Worm (Caenorhabditis elegans): ENCODE measurements around the gene Y4C6B.3.
"Not testable (repeated sequence)": the region's sequence is repeated elsewhere in the genome, so short reads cannot be mapped to it uniquely, and the experiment has no call there.

The Y4C6B.3 gene

ce11 chrIV:5308046-5308643 is 24.1 kb upstream of the Y4C6B.3 start, which contains the start of the genes ZK354.9 and msp-58:
TSS of gene ZK354.9 (minus strand) at chrIV:5308146.
TSS of gene msp-58 (plus strand) at chrIV:5308593.
- TF ChIP-seq klf-2 (GFP tag; conservative IDR thresholded peaks at IDR 0.05); ztf-23 (GFP tag; IDR thresholded peaks at IDR 0.05); flt-1 (GFP tag; IDR thresholded peaks at IDR 0.05): not testable (repeated sequence)

ce11 chrIV:5309742-5310141 is 22.5 kb upstream of the Y4C6B.3 start, which contains the start of gene ZK354.3:
TSS of gene ZK354.3 (plus strand) at chrIV:5310042.
- no peak for TF ChIP-seq klf-2 (GFP tag; conservative IDR thresholded peaks at IDR 0.05)
- TF ChIP-seq cog-1 (tag; optimal IDR thresholded peaks at IDR 0.05): no peak
- no peak for TF ChIP-seq ztf-23 (GFP tag; IDR thresholded peaks at IDR 0.05)
- no peak for TF ChIP-seq ref-1 (GFP tag; conservative IDR thresholded peaks at IDR 0.05)
- no peak for TF ChIP-seq T22C8.4 (GFP tag; IDR thresholded peaks at IDR 0.05)
- no peak for TF ChIP-seq ztf-29 (GFP tag; IDR thresholded peaks at IDR 0.05)
- TF ChIP-seq med-1 (GFP tag; optimal IDR thresholded peaks at IDR 0.05; ENCODE audit: insufficient read depth): no peak
- no peak for TF ChIP-seq tab-1 (GFP tag; IDR thresholded peaks at IDR 0.05)
- no peak for TF ChIP-seq flt-1 (GFP tag; IDR thresholded peaks at IDR 0.05)

ce11 chrIV:5313011-5313410 is 19.3 kb upstream of the Y4C6B.3 start, which contains the start of the genes msp-59 and ZK354.2:
TSS of gene msp-59 (minus strand) at chrIV:5313111.
TSS of gene ZK354.2 (plus strand) at chrIV:5313405.
- TF ChIP-seq ztf-29 (GFP tag; IDR thresholded peaks at IDR 0.05); cog-1 (tag; optimal IDR thresholded peaks at IDR 0.05); ztf-23 (GFP tag; IDR thresholded peaks at IDR 0.05): not testable (repeated sequence)

- not testable (repeated sequence) for TF ChIP-seq cog-1 (tag; optimal IDR thresholded peaks at IDR 0.05); flt-1 (GFP tag; IDR thresholded peaks at IDR 0.05); klf-2 (GFP tag; conservative IDR thresholded peaks at IDR 0.05)
Measured at ce11 chrIV:5316223-5316622, 16.1 kb upstream of the Y4C6B.3 start, which contains the start of gene msp-65. TSS of gene msp-65 (plus strand) at chrIV:5316523.

ce11 chrIV:5317106-5317505 is 15.2 kb upstream of the Y4C6B.3 start:
- TF ChIP-seq klf-2 (GFP tag; conservative IDR thresholded peaks at IDR 0.05): no peak
- TF ChIP-seq ref-1 (GFP tag; conservative IDR thresholded peaks at IDR 0.05): no peak
- no peak for TF ChIP-seq flt-1 (GFP tag; IDR thresholded peaks at IDR 0.05)
- no peak for TF ChIP-seq med-1 (GFP tag; optimal IDR thresholded peaks at IDR 0.05; ENCODE audit: insufficient read depth)
- TF ChIP-seq cog-1 (tag; optimal IDR thresholded peaks at IDR 0.05): no peak
- TF ChIP-seq tab-1 (GFP tag; IDR thresholded peaks at IDR 0.05): no peak

- TF ChIP-seq med-1 (GFP tag; optimal IDR thresholded peaks at IDR 0.05; ENCODE audit: insufficient read depth): no peak
- TF ChIP-seq flt-1 (GFP tag; IDR thresholded peaks at IDR 0.05): no peak
- no peak for TF ChIP-seq cog-1 (tag; optimal IDR thresholded peaks at IDR 0.05)
- TF ChIP-seq klf-2 (GFP tag; conservative IDR thresholded peaks at IDR 0.05): no peak
- no peak for TF ChIP-seq tab-1 (GFP tag; IDR thresholded peaks at IDR 0.05)
- TF ChIP-seq T22C8.4 (GFP tag; IDR thresholded peaks at IDR 0.05): no peak
- TF ChIP-seq ztf-23 (GFP tag; IDR thresholded peaks at IDR 0.05): no peak
- TF ChIP-seq ref-1 (GFP tag; conservative IDR thresholded peaks at IDR 0.05): no peak
- no peak for TF ChIP-seq ztf-29 (GFP tag; IDR thresholded peaks at IDR 0.05)
Measured at ce11 chrIV:5318835-5319303, 13.4 kb upstream of the Y4C6B.3 start, which contains the start of gene slc-46A. TSS of gene slc-46A (plus strand) at chrIV:5319253.

- TF ChIP-seq med-1 (GFP tag; optimal IDR thresholded peaks at IDR 0.05; ENCODE audit: insufficient read depth): no peak
- TF ChIP-seq tab-1 (GFP tag; IDR thresholded peaks at IDR 0.05): no peak
- no peak for TF ChIP-seq ztf-29 (GFP tag; IDR thresholded peaks at IDR 0.05)
- no peak for TF ChIP-seq flt-1 (GFP tag; IDR thresholded peaks at IDR 0.05)
- TF ChIP-seq ref-1 (GFP tag; conservative IDR thresholded peaks at IDR 0.05): no peak
- TF ChIP-seq cog-1 (tag; optimal IDR thresholded peaks at IDR 0.05): no peak
- no peak for TF ChIP-seq ztf-23 (GFP tag; IDR thresholded peaks at IDR 0.05)
- no peak for TF ChIP-seq klf-2 (GFP tag; conservative IDR thresholded peaks at IDR 0.05)
- TF ChIP-seq T22C8.4 (GFP tag; IDR thresholded peaks at IDR 0.05): no peak
Measured at ce11 chrIV:5326144-5326543, 6.1 kb upstream of the Y4C6B.3 start, which contains the start of gene Y4C6B.4. TSS of gene Y4C6B.4 (plus strand) at chrIV:5326444.

ce11 chrIV:5333484-5333883 is 1.2 kb downstream of the Y4C6B.3 start:
- no peak for TF ChIP-seq ref-1 (GFP tag; conservative IDR thresholded peaks at IDR 0.05)
- no peak for TF ChIP-seq flt-1 (GFP tag; IDR thresholded peaks at IDR 0.05)
- TF ChIP-seq ztf-23 (GFP tag; IDR thresholded peaks at IDR 0.05): no peak
- no peak for TF ChIP-seq ztf-29 (GFP tag; IDR thresholded peaks at IDR 0.05)
- TF ChIP-seq med-1 (GFP tag; optimal IDR thresholded peaks at IDR 0.05; ENCODE audit: insufficient read depth): no peak
- no peak for TF ChIP-seq klf-2 (GFP tag; conservative IDR thresholded peaks at IDR 0.05)
- TF ChIP-seq tab-1 (GFP tag; IDR thresholded peaks at IDR 0.05): no peak
- no peak for TF ChIP-seq T22C8.4 (GFP tag; IDR thresholded peaks at IDR 0.05)
- no peak for TF ChIP-seq cog-1 (tag; optimal IDR thresholded peaks at IDR 0.05)

- TF ChIP-seq T22C8.4 (GFP tag; IDR thresholded peaks at IDR 0.05) (no peak), ztf-23 (GFP tag; IDR thresholded peaks at IDR 0.05) (peak; percentile 85), ztf-29 (GFP tag; IDR thresholded peaks at IDR 0.05) (0 out of 2 replicates have a peak, but pooled peaks have one; percentile 50)
Measured at ce11 chrIV:5334518-5334917, 2.2 kb downstream of the Y4C6B.3 start.

ce11 chrIV:5337649-5338048 is 5.4 kb downstream of the Y4C6B.3 start:
- TF ChIP-seq ztf-29 (GFP tag; IDR thresholded peaks at IDR 0.05): no peak
- TF ChIP-seq klf-2 (GFP tag; conservative IDR thresholded peaks at IDR 0.05): no peak
- no peak for TF ChIP-seq med-1 (GFP tag; optimal IDR thresholded peaks at IDR 0.05; ENCODE audit: insufficient read depth)
- no peak for TF ChIP-seq cog-1 (tag; optimal IDR thresholded peaks at IDR 0.05)
- no peak for TF ChIP-seq flt-1 (GFP tag; IDR thresholded peaks at IDR 0.05)
- no peak for TF ChIP-seq tab-1 (GFP tag; IDR thresholded peaks at IDR 0.05)
- TF ChIP-seq ztf-23 (GFP tag; IDR thresholded peaks at IDR 0.05): no peak
- TF ChIP-seq T22C8.4 (GFP tag; IDR thresholded peaks at IDR 0.05): no peak
- TF ChIP-seq ref-1 (GFP tag; conservative IDR thresholded peaks at IDR 0.05): no peak

Data from whole organism, midembryonic.